Worm (Caenorhabditis elegans): ENCODE data around the gene mdl-1.

- TF ChIP-seq nhr-25 (tag; optimal IDR thresholded peaks at IDR 0.05) (no peak), elt-3 (tag; optimal IDR thresholded peaks at IDR 0.05) (no peak), unc-39 (tag; optimal IDR thresholded peaks at IDR 0.05) (no peak), ama-1 (optimal IDR thresholded peaks at IDR 0.05) (no peak), nhr-23 (tag; optimal IDR thresholded peaks at IDR 0.05) (no peak), snpc-4 (tag; optimal IDR thresholded peaks at IDR 0.05) (no peak)
These were observed 28.9 kb upstream of the mdl-1 start, which contains the start of gene nas-11 for ce11 chrX:6713277-6713676.

Data from whole organism, L2 larva.